Fruit fly (Drosophila melanogaster) whole organism, embryonic: ENCODE measurements around the gene Obp99c.

ENCODE experiments used
- Abd-B ChIP-seq: fragments of 200-800 bp; sonication (Bioruptor generic); optimal IDR thresholded peaks from 2 replicates; lab custom pipeline; 2018; ENCODE audit warnings: missing biosample characterization, mild to moderate bottlenecking, missing genetic modification characterization, moderate library complexity
- Atf-2 ChIP-seq: fragments of 200-800 bp; sonication (Bioruptor generic); optimal IDR thresholded peaks from 2 replicates; lab custom pipeline; 2016; ENCODE audit warnings: missing biosample characterization, missing genetic modification characterization
- Awh ChIP-seq: fragments of 200-800 bp; sonication (Bioruptor generic); IDR thresholded peaks from 2 replicates; pipeline ENCODE4, ENCODE4 v1.3.6; 2022; ENCODE audit warnings: missing biosample characterization, missing genetic modification characterization
- Blimp-1 ChIP-seq: fragments of 200-800 bp; sonication (Bioruptor generic); optimal IDR thresholded peaks from 3 replicates; lab custom pipeline; 2018; ENCODE audit warnings: missing biosample characterization, missing genetic modification characterization, mild to moderate bottlenecking, moderate library complexity, missing genetic modification reagents
- CG10321 ChIP-seq: fragments of 200-800 bp; sonication (Bioruptor generic); IDR thresholded peaks from 2 replicates; pipeline ENCODE4 v1.3.6; 2022; ENCODE audit warnings: missing biosample characterization, missing genetic modification characterization
- CG11093 ChIP-seq: fragments of 200-800 bp; sonication (Bioruptor generic); IDR thresholded peaks from 3 replicates; pipeline ENCODE4 v1.3.6; 2022; ENCODE audit warnings: missing biosample characterization, missing genetic modification characterization
- CG13775 ChIP-seq: fragments of 200-800 bp; sonication (Bioruptor generic); optimal IDR thresholded peaks from 3 replicates; lab custom pipeline; 2017; ENCODE audit warnings: missing biosample characterization, mild to moderate bottlenecking, missing genetic modification characterization
- CG15696 ChIP-seq: fragments of 200-800 bp; sonication (Bioruptor generic); optimal IDR thresholded peaks from 2 replicates; lab custom pipeline; 2019; ENCODE audit warnings: missing biosample characterization, mild to moderate bottlenecking, missing genetic modification characterization, moderate library complexity
- CG1603 ChIP-seq: fragments of 200-800 bp; sonication (Bioruptor generic); optimal IDR thresholded peaks from 2 replicates; lab custom pipeline; 2019; ENCODE audit warnings: missing biosample characterization, mild to moderate bottlenecking, missing genetic modification characterization, moderate library complexity
- CG18262 ChIP-seq: fragments of 200-800 bp; optimal IDR thresholded peaks from 3 replicates; lab custom pipeline; 2019; ENCODE audit warnings: missing biosample characterization, mild to moderate bottlenecking, missing genetic modification characterization, moderate library complexity
- CG18599 ChIP-seq: fragments of 200-800 bp; sonication (Bioruptor generic); optimal IDR thresholded peaks from 3 replicates; lab custom pipeline; 2017; ENCODE audit warnings: missing biosample characterization, missing genetic modification characterization, mild to moderate bottlenecking, moderate library complexity, missing genetic modification reagents
- CG2678 ChIP-seq: fragments of 200-800 bp; sonication (Bioruptor generic); optimal IDR thresholded peaks from 3 replicates; lab custom pipeline; 2019; ENCODE audit warnings: missing biosample characterization, mild to moderate bottlenecking, missing genetic modification characterization, moderate library complexity
- CG3847 ChIP-seq: fragments of 200-800 bp; sonication (Bioruptor generic); IDR thresholded peaks from 2 replicates; pipeline ENCODE4 v1.3.6; 2022; ENCODE audit warnings: missing biosample characterization, missing genetic modification characterization
- CG4360 ChIP-seq: fragments of 200-800 bp; sonication (Bioruptor generic); IDR thresholded peaks from 2 replicates; pipeline ENCODE4 v1.3.6; 2022; ENCODE audit warnings: missing biosample characterization, missing genetic modification characterization
- CG6272 ChIP-seq: fragments of 200-800 bp; sonication (Bioruptor generic); IDR thresholded peaks from 2 replicates; pipeline ENCODE4 v1.3.6; 2022; ENCODE audit warnings: missing biosample characterization, missing genetic modification characterization
- CG7556 ChIP-seq: fragments of 200-800 bp; sonication (Bioruptor generic); optimal IDR thresholded peaks from 2 replicates; lab custom pipeline; 2017; ENCODE audit warnings: missing biosample characterization, mild to moderate bottlenecking, missing genetic modification characterization
- CG7839 ChIP-seq: fragments of 200-800 bp; sonication (Bioruptor generic); optimal IDR thresholded peaks from 3 replicates; lab custom pipeline; 2018; ENCODE audit warnings: missing biosample characterization, mild to moderate bottlenecking, missing genetic modification characterization, moderate library complexity
- CG8089 ChIP-seq: fragments of 200-800 bp; sonication (Bioruptor generic); optimal IDR thresholded peaks from 3 replicates; lab custom pipeline; 2016; ENCODE audit warnings: missing biosample characterization, missing genetic modification characterization
- CG8359 ChIP-seq: fragments of 200-800 bp; sonication (Bioruptor generic); optimal IDR thresholded peaks from 2 replicates; lab custom pipeline; 2017; ENCODE audit warnings: missing biosample characterization, mild to moderate bottlenecking, missing genetic modification characterization, borderline replicate concordance
- CG8388 ChIP-seq: fragments of 200-800 bp; sonication (Bioruptor generic); optimal IDR thresholded peaks from 2 replicates; lab custom pipeline; 2019; ENCODE audit warnings: missing biosample characterization, mild to moderate bottlenecking, missing genetic modification characterization, moderate library complexity
- CG9437 ChIP-seq: fragments of 200-800 bp; sonication (Bioruptor generic); optimal IDR thresholded peaks from 2 replicates; lab custom pipeline; 2018; ENCODE audit warnings: missing biosample characterization, mild to moderate bottlenecking, missing genetic modification characterization
- CG9797 ChIP-seq: fragments of 200-800 bp; sonication (Bioruptor generic); optimal IDR thresholded peaks from 3 replicates; lab custom pipeline; 2018; ENCODE audit warnings: missing biosample characterization, mild to moderate bottlenecking, missing genetic modification characterization
- Dip2 ChIP-seq: fragments of 200-800 bp; sonication (Bioruptor generic); IDR thresholded peaks from 2 replicates; pipeline ENCODE4 v1.3.6; 2022; ENCODE audit warnings: missing biosample characterization, missing genetic modification characterization
- Dll ChIP-seq: fragments of 200-800 bp; sonication (Bioruptor generic); IDR thresholded peaks from 4 replicates; pipeline ENCODE4 v1.3.6; 2022; ENCODE audit warnings: missing biosample characterization, missing genetic modification characterization; ENCODE audit not compliant: partially characterized antibody
- Dp ChIP-seq: fragments of 200-800 bp; sonication (Bioruptor generic); optimal IDR thresholded peaks from 2 replicates; lab custom pipeline; 2018; ENCODE audit warnings: missing biosample characterization, mild to moderate bottlenecking, missing genetic modification characterization, moderate library complexity
- HmgZ ChIP-seq: fragments of 200-800 bp; sonication (Bioruptor generic); optimal IDR thresholded peaks from 2 replicates; lab custom pipeline; 2018; ENCODE audit warnings: missing biosample characterization, mild to moderate bottlenecking, missing genetic modification characterization
- MESR4 ChIP-seq: fragments of 200-800 bp; sonication (Bioruptor generic); optimal IDR thresholded peaks from 2 replicates; lab custom pipeline; 2018; ENCODE audit warnings: missing biosample characterization, mild to moderate bottlenecking, missing genetic modification characterization, moderate library complexity
- NC2β ChIP-seq: fragments of 200-800 bp; sonication (Bioruptor generic); optimal IDR thresholded peaks from 2 replicates; lab custom pipeline; 2016; ENCODE audit warnings: missing biosample characterization, missing genetic modification characterization
- Scr ChIP-seq: fragments of 200-800 bp; sonication (Bioruptor generic); IDR thresholded peaks from 2 replicates; pipeline ENCODE4 v1.3.6; 2022; ENCODE audit warnings: missing biosample characterization, missing genetic modification characterization; ENCODE audit not compliant: partially characterized antibody
- Ssrp ChIP-seq: fragments of 200-800 bp; sonication (Bioruptor generic); optimal IDR thresholded peaks from 2 replicates; lab custom pipeline; 2018; ENCODE audit warnings: missing biosample characterization, mild to moderate bottlenecking, missing genetic modification characterization, moderate library complexity
- Xbp1 ChIP-seq: fragments of 200-800 bp; sonication (Bioruptor generic); optimal IDR thresholded peaks from 3 replicates; lab custom pipeline; 2016; ENCODE audit warnings: missing biosample characterization, mild to moderate bottlenecking, missing genetic modification characterization
- az2 ChIP-seq: fragments of 200-800 bp; sonication (Bioruptor generic); optimal IDR thresholded peaks from 3 replicates; lab custom pipeline; 2016; ENCODE audit warnings: missing biosample characterization, missing genetic modification characterization
- bab2 ChIP-seq: fragments of 200-800 bp; sonication (Bioruptor generic); optimal IDR thresholded peaks from 2 replicates; lab custom pipeline; 2016; ENCODE audit warnings: missing biosample characterization, missing genetic modification characterization
- bigmax ChIP-seq: fragments of 200-800 bp; sonication (Bioruptor generic); optimal IDR thresholded peaks from 2 replicates; lab custom pipeline; 2018; ENCODE audit warnings: missing biosample characterization, mild to moderate bottlenecking, missing genetic modification characterization
- ci ChIP-seq: fragments of 200-800 bp; sonication (Bioruptor generic); IDR thresholded peaks from 3 replicates; pipeline ENCODE4 v1.3.6; 2022; ENCODE audit warnings: missing biosample characterization, missing genetic modification characterization
- emc ChIP-seq: fragments of 200-800 bp; sonication (Bioruptor generic); optimal IDR thresholded peaks from 2 replicates; lab custom pipeline; 2016; ENCODE audit warnings: missing biosample characterization, missing genetic modification characterization
- en ChIP-seq: fragments of 200-800 bp; sonication (Bioruptor generic); optimal IDR thresholded peaks from 2 replicates; lab custom pipeline; 2016; ENCODE audit warnings: missing biosample characterization, missing genetic modification characterization
- ewg ChIP-seq: fragments of 200-800 bp; sonication (Bioruptor generic); optimal IDR thresholded peaks from 3 replicates; lab custom pipeline; 2017; ENCODE audit warnings: mild to moderate bottlenecking, missing biosample characterization, missing genetic modification reagents, missing genetic modification characterization
- gsb-n ChIP-seq: fragments of 200-800 bp; sonication (Bioruptor generic); optimal IDR thresholded peaks from 3 replicates; lab custom pipeline; 2018; ENCODE audit warnings: missing biosample characterization, mild to moderate bottlenecking, missing genetic modification characterization
- lilli ChIP-seq: fragments of 200-800 bp; sonication (Bioruptor generic); optimal IDR thresholded peaks from 3 replicates; lab custom pipeline; 2016; ENCODE audit warnings: missing biosample characterization, missing genetic modification characterization
- phol ChIP-seq: fragments of 200-800 bp; sonication (Bioruptor generic); optimal IDR thresholded peaks from 3 replicates; lab custom pipeline; 2018; ENCODE audit warnings: missing biosample characterization, mild to moderate bottlenecking, missing genetic modification characterization, moderate library complexity
- salm ChIP-seq: fragments of 200-800 bp; sonication (Bioruptor generic); optimal IDR thresholded peaks from 2 replicates; lab custom pipeline; 2018; ENCODE audit warnings: missing biosample characterization, mild to moderate bottlenecking, missing genetic modification characterization
- unpg ChIP-seq: fragments of 200-800 bp; sonication (Bioruptor generic); optimal IDR thresholded peaks from 3 replicates; lab custom pipeline; 2018; ENCODE audit warnings: missing biosample characterization, mild to moderate bottlenecking, missing genetic modification characterization, moderate library complexity

The Obp99c gene

DNA sequence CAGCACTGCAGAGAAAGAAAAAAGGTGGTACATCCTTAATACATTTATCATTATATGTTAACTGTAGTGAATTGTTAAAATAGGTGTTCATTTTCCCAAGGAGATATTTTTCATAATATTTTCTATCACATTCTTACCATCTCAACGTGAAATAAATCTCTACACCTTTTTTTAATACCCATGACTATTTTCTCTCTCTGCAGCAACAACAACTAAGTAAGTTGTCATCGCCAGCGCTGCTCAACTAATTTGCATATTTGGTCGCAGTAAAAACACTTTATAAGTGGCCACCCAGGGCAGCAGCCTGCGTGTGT is 1.4 kb upstream of the Obp99c start (continued):
- no peak for TF ChIP-seq MESR4
- peak; percentile 34 for TF ChIP-seq CG13775 (GFP tag; lab: Kevin White, UChicago)
- TF ChIP-seq ewg (GFP tag; lab: Kevin White, UChicago), result no peak
- TF ChIP-seq CG7556 (GFP tag; lab: Kevin White, UChicago), result peak; percentile 46
- peak; percentile 71 for TF ChIP-seq CG1603 (tag; lab: Kevin White, UChicago)
- no peak for TF ChIP-seq lilli (GFP tag; lab: Kevin White, UChicago)
- TF ChIP-seq Awh (GFP tag; lab: Robert Waterston, UW), result no peak
- TF ChIP-seq salm (tag; lab: Kevin White, UChicago), result no peak
- TF ChIP-seq ci (GFP tag; lab: Robert Waterston, UW), result no peak
- 0 out of 2 replicates have a peak, but pooled peaks have one; percentile 20 for TF ChIP-seq CG3847 (GFP tag; lab: Robert Waterston, UW)
- TF ChIP-seq CG18599 (GFP tag; lab: Kevin White, UChicago), result peak; percentile 22
- peak; percentile 61 for TF ChIP-seq unpg
- TF ChIP-seq CG8089 (GFP tag; lab: Kevin White, UChicago), result no peak
- TF ChIP-seq Scr (GFP tag; lab: Robert Waterston, UW), result no peak
- no peak for TF ChIP-seq CG8359
- peak; percentile 61 for TF ChIP-seq phol (tag; lab: Kevin White, UChicago)
- TF ChIP-seq Ssrp (tag; lab: Kevin White, UChicago), result peak; percentile 53
- TF ChIP-seq gsb-n, result peak; percentile 53
- TF ChIP-seq CG10321 (GFP tag; lab: Robert Waterston, UW), result no peak
- peak; percentile 28 for TF ChIP-seq CG15696 (tag; lab: Kevin White, UChicago)
- peak; percentile 67 for TF ChIP-seq Blimp-1
- TF ChIP-seq Abd-B (GFP tag; lab: Kevin White, UChicago), result peak; percentile 51
- TF ChIP-seq emc (GFP tag; lab: Kevin White, UChicago), result no peak
- TF ChIP-seq CG9437, result peak; percentile 20
- no peak for TF ChIP-seq bigmax
- TF ChIP-seq CG8388 (GFP tag; lab: Kevin White, UChicago), result peak; percentile 49
- no peak for TF ChIP-seq CG9797 (GFP tag; lab: Kevin White, UChicago)
- TF ChIP-seq CG7839 (tag; lab: Kevin White, UChicago), result peak; percentile 58
- no peak for TF ChIP-seq HmgZ
- peak; percentile 56 for TF ChIP-seq CG18262 (tag; lab: Kevin White, UChicago)
- TF ChIP-seq Dip2 (GFP tag; lab: Robert Waterston, UW), result no peak
- TF ChIP-seq CG4360, result peak; percentile 56; the same call in 1 of the 2 replicates
- peak; percentile 28 for TF ChIP-seq bab2 (GFP tag; lab: Kevin White, UChicago)
- no peak for TF ChIP-seq CG6272 (GFP tag; lab: Robert Waterston, UW)
- peak; percentile 37 for TF ChIP-seq Xbp1
- TF ChIP-seq CG2678 (tag; lab: Kevin White, UChicago), result peak; percentile 62
- peak; percentile 6 for TF ChIP-seq NC2β
- TF ChIP-seq CG11093, result no peak
- no peak for TF ChIP-seq Dll
- TF ChIP-seq az2 (GFP tag; lab: Kevin White, UChicago), result peak; percentile 41
- peak; percentile 16 for TF ChIP-seq en (GFP tag; lab: Kevin White, UChicago)
- no peak for TF ChIP-seq Dp (GFP tag; lab: Kevin White, UChicago)
- TF ChIP-seq Atf-2 (GFP tag; lab: Kevin White, UChicago), result peak; percentile 12
